Worm (Caenorhabditis elegans): ENCODE measurements around the gene csn-1.
"Not testable (repeated sequence)": the region's sequence is repeated elsewhere in the genome, so short reads cannot be mapped to it uniquely, and the experiment has no call there.

Gene csn-1

ce11 chrV:17897646-17898045 lies 27.2 kb upstream of the csn-1 start, which contains the start of gene C06H5.13:
C06H5.13 (minus strand) TSS chrV:17897746.
- not testable (repeated sequence) for TF ChIP-seq eyg-1, ceh-24, sdc-2 (tag; optimal IDR thresholded peaks at IDR 0.05)

DNA sequence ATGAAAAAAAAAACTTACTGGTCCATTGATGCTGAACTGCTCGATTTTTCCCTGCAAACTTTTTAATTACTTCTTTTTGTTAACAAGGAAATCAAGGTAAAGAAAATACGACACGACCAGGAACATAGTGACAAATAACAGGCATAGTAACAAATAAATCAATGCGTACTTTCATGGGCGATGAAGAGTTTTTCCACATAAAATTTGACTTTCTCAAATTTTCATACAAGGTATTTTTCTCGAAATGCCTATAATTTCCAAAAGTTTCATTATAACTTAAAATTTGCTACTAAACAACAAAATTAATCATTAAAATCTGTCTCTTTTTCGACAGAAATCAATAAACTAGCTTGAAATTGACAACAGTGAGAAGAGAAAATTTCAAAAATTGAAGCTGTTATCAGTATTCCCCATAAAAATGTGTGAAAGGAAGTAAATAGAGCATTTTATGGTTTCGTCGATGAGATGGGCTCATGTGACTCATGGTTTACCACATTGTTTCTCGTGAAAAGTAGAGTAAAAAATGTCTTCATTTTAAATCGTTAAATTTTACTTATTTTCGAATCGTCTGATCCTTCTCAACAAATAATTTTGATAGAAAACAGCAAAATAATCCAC lies 26.4 kb upstream of the csn-1 start, which contains the start of gene fbxa-156:
fbxa-156 (minus strand) TSS at position 51 of the 618 bp plus-strand sequence.
- TF ChIP-seq unc-86 (tag; optimal IDR thresholded peaks at IDR 0.05) = no peak
- no peak for TF ChIP-seq sox-2 (GFP tag; IDR thresholded peaks at IDR 0.05)
- TF ChIP-seq odd-2 (tag; optimal IDR thresholded peaks at IDR 0.05) = no peak
- no peak for TF ChIP-seq ceh-2 (tag; optimal IDR thresholded peaks at IDR 0.05)
- TF ChIP-seq ceh-9 (tag; optimal IDR thresholded peaks at IDR 0.05) = no peak
- no peak for TF ChIP-seq tbx-2 (tag; optimal IDR thresholded peaks at IDR 0.05)
- TF ChIP-seq ceh-22 (tag; optimal IDR thresholded peaks at IDR 0.05) = no peak
- TF ChIP-seq ceh-31 (tag; optimal IDR thresholded peaks at IDR 0.05) = no peak

DNA sequence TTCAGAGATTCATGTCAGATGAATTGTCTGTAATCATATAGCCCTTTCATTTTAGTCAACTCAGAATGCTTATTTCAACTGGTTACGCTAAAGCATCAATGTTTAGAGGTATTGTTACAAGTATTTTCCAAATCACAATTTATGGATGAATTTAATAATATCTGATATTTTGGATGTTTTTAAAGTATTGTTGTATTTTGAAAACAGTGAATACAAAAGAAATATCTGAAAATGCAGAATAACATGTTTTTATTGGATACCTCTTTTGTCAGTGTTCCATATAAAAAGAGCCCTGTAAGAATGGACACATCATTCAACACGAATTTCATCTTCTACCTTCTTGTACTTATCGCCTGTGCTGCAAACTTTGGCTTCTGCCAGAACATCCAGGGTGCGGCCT lies 24.0 kb upstream of the csn-1 start, which contains the start of gene C06H5.12:
C06H5.12 (plus strand) TSS at position 301 of the 400 bp plus-strand sequence.
- TF ChIP-seq nfya-1, pqm-1, hlh-15 (tag; optimal IDR thresholded peaks at IDR 0.05): not testable (repeated sequence)

ce11 chrV:17893959-17894358 lies 23.5 kb upstream of the csn-1 start, which contains the start of gene C06H5.11:
C06H5.11 (minus strand) TSS chrV:17894059.
- TF ChIP-seq pqm-1, nfya-1, unc-86 (tag; optimal IDR thresholded peaks at IDR 0.05): not testable (repeated sequence)

- TF ChIP-seq K09A11.1 (tag; optimal IDR thresholded peaks at IDR 0.05; ENCODE audit: insufficient read depth) (no peak), fkh-6 (tag; optimal IDR thresholded peaks at IDR 0.05) (no peak), eyg-1 (tag; optimal IDR thresholded peaks at IDR 0.05) (no peak), madf-2 (tag; optimal IDR thresholded peaks at IDR 0.05) (no peak), elt-2 (tag; optimal IDR thresholded peaks at IDR 0.05) (no peak), odd-2 (tag; optimal IDR thresholded peaks at IDR 0.05) (no peak), npax-4 (tag; optimal IDR thresholded peaks at IDR 0.05) (no peak), tbx-7 (tag; optimal IDR thresholded peaks at IDR 0.05) (no peak), ceh-30 (tag; optimal IDR thresholded peaks at IDR 0.05) (no peak), fax-1 (tag; optimal IDR thresholded peaks at IDR 0.05) (no peak), hlh-8 (tag; optimal IDR thresholded peaks at IDR 0.05) (no peak)
Measured at ce11 chrV:17891317-17891716, 20.9 kb upstream of the csn-1 start.

DNA sequence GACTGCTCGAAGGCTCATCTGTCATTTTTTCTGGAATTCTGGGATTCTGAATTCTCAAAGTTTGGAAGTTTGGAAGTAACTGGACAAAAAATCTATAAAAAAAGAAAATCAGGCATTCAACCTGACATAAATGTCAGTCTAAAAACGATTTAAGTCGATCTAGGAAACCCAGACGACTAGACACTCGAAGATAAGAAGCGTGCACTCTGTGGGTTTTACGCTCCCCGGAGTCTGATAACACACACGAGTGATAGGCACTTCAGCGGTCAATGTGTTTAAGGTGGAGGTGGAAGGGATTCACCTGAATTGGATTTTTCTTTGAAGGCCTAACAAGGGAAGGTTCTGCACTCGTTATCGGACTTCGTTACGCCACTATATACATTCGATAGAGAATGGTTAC lies 18.5 kb upstream of the csn-1 start, which contains the start of gene C06H5.6:
C06H5.6 (minus strand) TSS at position 46 of the 400 bp plus-strand sequence.
- no peak for TF ChIP-seq unc-55 (GFP tag; optimal IDR thresholded peaks at IDR 0.05)
- TF ChIP-seq elt-2 (tag; optimal IDR thresholded peaks at IDR 0.05) = peak; percentile 56

- TF ChIP-seq gmeb-2 (tag; optimal IDR thresholded peaks at IDR 0.05) = no peak
- peak; percentile 3 for TF ChIP-seq nfya-1 (tag; optimal IDR thresholded peaks at IDR 0.05)
Measured at ce11 chrV:17871049-17871448, 598 bp upstream of the csn-1 start, which contains the start of gene phf-14. phf-14 (plus strand) TSS chrV:17871393.

ce11 chrV:17865309-17865708 lies 5.1 kb downstream of the csn-1 start, which contains the start of gene Y59A8A.8:
Y59A8A.8 (plus strand) TSS chrV:17865609.
- TF ChIP-seq syd-9, Y22D7AL.16, rnt-1 (tag; optimal IDR thresholded peaks at IDR 0.05): not testable (repeated sequence)
